Fruit fly (Drosophila melanogaster) whole organism, embryonic: ENCODE results near the gene Prp5.

Experiments
- Asciz ChIP-seq: fragments of 200-800 bp; sonication (Bioruptor generic); optimal IDR thresholded peaks from 2 replicates; lab custom pipeline; 2017; ENCODE audit warnings: missing biosample characterization, mild to moderate bottlenecking, missing genetic modification characterization, missing genetic modification reagents
- B-H1 ChIP-seq: fragments of 200-800 bp; sonication (Bioruptor generic); IDR thresholded peaks from 3 replicates; pipeline ENCODE4 v1.3.6; 2022; ENCODE audit warnings: missing biosample characterization, missing genetic modification characterization
- Bteb2 ChIP-seq: fragments of 200-800 bp; sonication (Bioruptor generic); optimal IDR thresholded peaks from 2 replicates; lab custom pipeline; 2016; ENCODE audit warnings: missing biosample characterization, missing genetic modification characterization
- CG11398 ChIP-seq: fragments of 200-800 bp; sonication (Bioruptor generic); optimal IDR thresholded peaks from 2 replicates; lab custom pipeline; 2016; ENCODE audit warnings: missing biosample characterization, missing genetic modification characterization
- CG13894 ChIP-seq: fragments of 200-800 bp; sonication (Bioruptor generic); optimal IDR thresholded peaks from 3 replicates; lab custom pipeline; 2018; ENCODE audit warnings: missing biosample characterization, mild to moderate bottlenecking, missing genetic modification characterization, moderate library complexity
- CG15601 ChIP-seq: fragments of 200-800 bp; sonication (Bioruptor generic); optimal IDR thresholded peaks from 3 replicates; lab custom pipeline; 2019; ENCODE audit warnings: missing biosample characterization, mild to moderate bottlenecking, missing genetic modification characterization, moderate library complexity
- CG17186 ChIP-seq: fragments of 200-800 bp; sonication (Bioruptor generic); optimal IDR thresholded peaks from 3 replicates; lab custom pipeline; 2017; ENCODE audit warnings: missing biosample characterization, missing genetic modification reagents, missing genetic modification characterization
- CG17361 ChIP-seq: fragments of 200-800 bp; sonication (Bioruptor generic); IDR thresholded peaks from 3 replicates; pipeline ENCODE4 v1.3.6; 2022; ENCODE audit warnings: missing biosample characterization, missing genetic modification characterization
- CG17568 ChIP-seq: fragments of 200-800 bp; sonication (Bioruptor generic); optimal IDR thresholded peaks from 2 replicates; lab custom pipeline; 2018; ENCODE audit warnings: missing biosample characterization, mild to moderate bottlenecking, missing genetic modification characterization, moderate library complexity
- CG3163 ChIP-seq: fragments of 200-800 bp; sonication (Bioruptor generic); optimal IDR thresholded peaks from 3 replicates; lab custom pipeline; 2016; ENCODE audit warnings: missing biosample characterization, missing genetic modification characterization
- CG32767 ChIP-seq: fragments of 200-800 bp; sonication (Bioruptor generic); IDR thresholded peaks from 2 replicates; pipeline ENCODE4 v1.3.6; 2022; ENCODE audit warnings: missing biosample characterization, missing genetic modification characterization
- CG34224 ChIP-seq: fragments of 200-800 bp; sonication (Bioruptor generic); IDR thresholded peaks from 3 replicates; pipeline ENCODE4 v1.3.6; 2022; ENCODE audit warnings: missing biosample characterization, missing genetic modification characterization; ENCODE audit not compliant: partially characterized antibody
- CG34422 ChIP-seq: fragments of 200-800 bp; sonication (Bioruptor generic); IDR thresholded peaks from 3 replicates; pipeline ENCODE4 v1.3.6; 2022; ENCODE audit warnings: missing biosample characterization, missing genetic modification characterization
- CG5180 ChIP-seq: fragments of 200-800 bp; sonication (Bioruptor generic); optimal IDR thresholded peaks from 3 replicates; lab custom pipeline; 2017; ENCODE audit warnings: missing biosample characterization, missing genetic modification characterization, mild to moderate bottlenecking, moderate library complexity, missing genetic modification reagents
- CG6689 ChIP-seq: fragments of 200-800 bp; sonication (Bioruptor generic); IDR thresholded peaks from 2 replicates; pipeline ENCODE4 v1.3.6; 2022; ENCODE audit warnings: missing biosample characterization, missing genetic modification characterization
- CG6791 ChIP-seq: fragments of 200-800 bp; sonication (Bioruptor generic); IDR thresholded peaks from 3 replicates; pipeline ENCODE4 v1.3.6; 2022; ENCODE audit warnings: missing biosample characterization, missing genetic modification characterization; ENCODE audit not compliant: partially characterized antibody
- CG7839 ChIP-seq: fragments of 200-800 bp; sonication (Bioruptor generic); optimal IDR thresholded peaks from 3 replicates; lab custom pipeline; 2018; ENCODE audit warnings: missing biosample characterization, mild to moderate bottlenecking, missing genetic modification characterization, moderate library complexity
- CG7928 ChIP-seq: fragments of 200-800 bp; sonication (Bioruptor generic); optimal IDR thresholded peaks from 2 replicates; lab custom pipeline; 2017; ENCODE audit warnings: missing biosample characterization, mild to moderate bottlenecking, missing genetic modification characterization
- CG8765 ChIP-seq: fragments of 200-800 bp; sonication (Bioruptor generic); IDR thresholded peaks from 2 replicates; pipeline ENCODE4 v1.3.6; 2022; ENCODE audit warnings: missing biosample characterization, missing genetic modification characterization
- CG9727 ChIP-seq: fragments of 200-800 bp; sonication (Bioruptor generic); optimal IDR thresholded peaks from 3 replicates; lab custom pipeline; 2017; ENCODE audit warnings: missing biosample characterization, mild to moderate bottlenecking, missing genetic modification characterization
- D ChIP-seq, 2 experiments: fragments of 200-800 bp in 1 of 2; fragments of >200 bp in 1 of 2; sonication (Bioruptor generic) in 1 of 2; optimal IDR thresholded peaks; 2 replicates in 1 of 2; 3 replicates in 1 of 2; lab custom pipeline; 2017; ENCODE audit warnings: mild to moderate bottlenecking in 1 of 2, missing biosample characterization in 1 of 2, missing genetic modification characterization in 1 of 2, missing genetic modification reagents in 1 of 2
- Dip2 ChIP-seq: fragments of 200-800 bp; sonication (Bioruptor generic); IDR thresholded peaks from 2 replicates; pipeline ENCODE4 v1.3.6; 2022; ENCODE audit warnings: missing biosample characterization, missing genetic modification characterization
- Dll ChIP-seq: fragments of 200-800 bp; sonication (Bioruptor generic); IDR thresholded peaks from 4 replicates; pipeline ENCODE4 v1.3.6; 2022; ENCODE audit warnings: missing biosample characterization, missing genetic modification characterization; ENCODE audit not compliant: partially characterized antibody
- HmgD ChIP-seq: fragments of 200-800 bp; sonication (Bioruptor generic); optimal IDR thresholded peaks from 3 replicates; lab custom pipeline; 2016; ENCODE audit warnings: missing biosample characterization, missing genetic modification characterization
- Kr ChIP-seq: fragments of 200-800 bp; sonication (Bioruptor generic); optimal IDR thresholded peaks from 2 replicates; lab custom pipeline; 2017; ENCODE audit warnings: missing biosample characterization, mild to moderate bottlenecking, missing genetic modification characterization
- Lhr ChIP-seq: fragments of 200-800 bp; sonication (Bioruptor generic); optimal IDR thresholded peaks from 3 replicates; lab custom pipeline; 2017; ENCODE audit warnings: mild to moderate bottlenecking, missing biosample characterization, missing genetic modification reagents, missing genetic modification characterization
- MESR4 ChIP-seq: fragments of 200-800 bp; sonication (Bioruptor generic); optimal IDR thresholded peaks from 2 replicates; lab custom pipeline; 2018; ENCODE audit warnings: missing biosample characterization, mild to moderate bottlenecking, missing genetic modification characterization, moderate library complexity
- Mes4 ChIP-seq: fragments of 200-800 bp; sonication (Bioruptor generic); optimal IDR thresholded peaks from 2 replicates; lab custom pipeline; 2016; ENCODE audit warnings: missing biosample characterization, missing genetic modification characterization
- NK7.1 ChIP-seq: fragments of 200-800 bp; sonication (Bioruptor generic); optimal IDR thresholded peaks from 3 replicates; lab custom pipeline; 2016; ENCODE audit warnings: missing biosample characterization, missing genetic modification characterization
- Optix ChIP-seq: fragments of 200-800 bp; sonication (Bioruptor generic); IDR thresholded peaks from 3 replicates; pipeline ENCODE4 v1.3.6; 2022; ENCODE audit warnings: missing biosample characterization, missing genetic modification characterization
- Taf1 ChIP-seq: fragments of 200-800 bp; sonication (Bioruptor generic); IDR thresholded peaks from 2 replicates; pipeline ENCODE4 v1.3.6; 2022; ENCODE audit warnings: missing biosample characterization, missing genetic modification characterization
- ap ChIP-seq: fragments of 200-800 bp; sonication (Bioruptor generic); IDR thresholded peaks from 2 replicates; pipeline ENCODE4 v1.3.6; 2022; ENCODE audit warnings: missing biosample characterization, missing genetic modification characterization
- bcd ChIP-seq: fragments of 200-800 bp; sonication (Bioruptor generic); optimal IDR thresholded peaks from 2 replicates; lab custom pipeline; 2017; ENCODE audit warnings: missing biosample characterization, mild to moderate bottlenecking, missing genetic modification characterization
- emc ChIP-seq: fragments of 200-800 bp; sonication (Bioruptor generic); optimal IDR thresholded peaks from 2 replicates; lab custom pipeline; 2016; ENCODE audit warnings: missing biosample characterization, missing genetic modification characterization
- insv ChIP-seq, 2 experiments: fragments of 200-800 bp; sonication (Bioruptor generic); optimal IDR thresholded peaks; 3 replicates each; lab custom pipeline; 2016 to 2018; ENCODE audit warnings: missing biosample characterization in 2 of 2, missing genetic modification characterization in 2 of 2
- kay ChIP-seq: fragments of 200-800 bp; sonication (Bioruptor generic); optimal IDR thresholded peaks from 2 replicates; lab custom pipeline; 2016; ENCODE audit warnings: missing biosample characterization, missing genetic modification characterization
- maf-S ChIP-seq: fragments of 200-800 bp; sonication (Bioruptor generic); optimal IDR thresholded peaks from 2 replicates; lab custom pipeline; 2016; ENCODE audit warnings: missing biosample characterization, missing genetic modification characterization
- mirr ChIP-seq: fragments of 200-800 bp; sonication (Bioruptor generic); optimal IDR thresholded peaks from 3 replicates; lab custom pipeline; 2018; ENCODE audit warnings: missing biosample characterization, mild to moderate bottlenecking, missing genetic modification characterization
- nerfin-1 ChIP-seq: fragments of 200-800 bp; sonication (Bioruptor generic); optimal IDR thresholded peaks from 3 replicates; lab custom pipeline; 2019; ENCODE audit warnings: missing biosample characterization, mild to moderate bottlenecking, missing genetic modification characterization, moderate library complexity
- nom ChIP-seq: fragments of 200-800 bp; sonication (Bioruptor generic); optimal IDR thresholded peaks from 2 replicates; lab custom pipeline; 2017; ENCODE audit warnings: missing biosample characterization, missing genetic modification characterization, mild to moderate bottlenecking, moderate library complexity, missing genetic modification reagents
- psq ChIP-seq: fragments of 200-800 bp; sonication (Bioruptor generic); optimal IDR thresholded peaks from 2 replicates; lab custom pipeline; 2017; ENCODE audit warnings: missing biosample characterization, missing genetic modification characterization
- sc ChIP-seq, 3 experiments: fragments of >200 bp in 2 of 3; fragments of 200-800 bp in 1 of 3; sonication (Bioruptor generic) in 1 of 3; optimal IDR thresholded peaks; 2 replicates in 2 of 3; 3 replicates in 1 of 3; lab custom pipeline; 2017; ENCODE audit warnings: mild to moderate bottlenecking in 1 of 3, missing biosample characterization in 1 of 3, missing genetic modification characterization in 1 of 3, missing genetic modification reagents in 1 of 3
- sd ChIP-seq: fragments of 200-800 bp; sonication (Bioruptor generic); optimal IDR thresholded peaks from 3 replicates; lab custom pipeline; 2018; ENCODE audit warnings: missing biosample characterization, mild to moderate bottlenecking, missing genetic modification characterization, moderate library complexity
- ssp ChIP-seq: fragments of 200-800 bp; sonication (Bioruptor generic); IDR thresholded peaks from 2 replicates; pipeline ENCODE4 v1.3.6; 2022; ENCODE audit warnings: missing biosample characterization, missing genetic modification characterization
- tin ChIP-seq: fragments of 200-800 bp; sonication (Bioruptor generic); optimal IDR thresholded peaks from 3 replicates; lab custom pipeline; 2016; ENCODE audit warnings: missing biosample characterization, missing genetic modification characterization
- trem ChIP-seq: fragments of 200-800 bp; optimal IDR thresholded peaks from 3 replicates; lab custom pipeline; 2019; ENCODE audit warnings: missing biosample characterization, mild to moderate bottlenecking, missing genetic modification characterization, moderate library complexity
- z ChIP-seq: fragments of 200-800 bp; sonication (Bioruptor generic); IDR thresholded peaks from 3 replicates; pipeline ENCODE4 v1.3.6; 2022; ENCODE audit warnings: missing biosample characterization, missing genetic modification characterization
- zen2 ChIP-seq: fragments of 200-800 bp; sonication (Bioruptor generic); IDR thresholded peaks from 3 replicates; pipeline ENCODE4 v1.3.6; 2022; ENCODE audit warnings: missing biosample characterization, missing genetic modification characterization; ENCODE audit not compliant: partially characterized antibody
- zf30C ChIP-seq: fragments of 200-800 bp; sonication (Bioruptor generic); optimal IDR thresholded peaks from 3 replicates; lab custom pipeline; 2018; ENCODE audit warnings: missing biosample characterization, mild to moderate bottlenecking, missing genetic modification characterization

Gene Prp5

DNA sequence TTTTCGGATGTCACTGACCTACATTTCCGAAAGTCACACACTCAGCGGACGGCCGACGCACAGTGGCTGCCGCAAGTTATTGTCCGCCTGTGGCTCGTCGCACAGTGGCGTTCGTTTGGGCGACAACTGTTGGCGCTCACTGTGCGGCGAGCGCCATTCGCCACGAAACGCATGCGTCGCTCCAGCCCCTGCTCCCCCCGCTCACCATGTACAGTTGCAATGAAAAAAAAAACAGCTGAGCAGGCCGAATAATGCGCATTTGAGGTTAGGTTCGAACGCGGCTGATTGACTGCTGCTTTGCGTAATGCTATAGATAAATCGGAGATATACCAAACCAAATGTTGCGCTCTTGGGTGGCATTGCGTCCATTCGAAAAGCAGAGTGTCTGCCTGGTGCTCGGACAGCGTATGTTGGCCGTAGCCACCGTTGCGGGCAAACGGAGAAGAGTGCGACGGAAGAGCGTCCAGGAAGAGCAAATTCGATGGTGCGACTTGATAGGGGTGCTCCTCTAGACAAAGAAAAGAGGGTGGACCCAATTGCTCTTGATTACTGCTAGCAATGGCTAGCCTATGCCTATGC is 21.6 kb upstream of the Prp5 start (continued):
- TF ChIP-seq mirr (peak; percentile 88), ssp (peak; percentile 77), CG32767 (peak; percentile 81), CG6791 (peak; percentile 51; the same call in 2 of the 3 replicates), z (GFP tag; lab: Robert Waterston, UW) (peak; percentile 33; the same call in 1 of the 3 replicates), bcd (GFP tag; lab: Kevin White, UChicago) (peak; percentile 82), HmgD (GFP tag; lab: Kevin White, UChicago) (peak; percentile 89), Kr (no peak), D (optimal IDR thresholded peaks at IDR 0.05; lab: Kevin White, UChicago) (no peak), D (GFP tag; optimal IDR thresholded peaks at IDR 0.05; lab: Kevin White, UChicago) (peak; percentile 51), CG15601 (tag; lab: Kevin White, UChicago) (peak; percentile 48), CG11398 (peak; percentile 77), CG17568 (GFP tag; lab: Kevin White, UChicago) (no peak), zen2 (GFP tag; lab: Robert Waterston, UW) (peak; percentile 62; the same call in 2 of the 3 replicates), emc (GFP tag; lab: Kevin White, UChicago) (peak; percentile 24), CG9727 (GFP tag; lab: Kevin White, UChicago) (peak; percentile 67), Mes4 (GFP tag; lab: Kevin White, UChicago) (peak; percentile 78), Lhr (GFP tag; lab: Kevin White, UChicago) (peak; percentile 45), sc (optimal IDR thresholded peaks at IDR 0.05; lab: Kevin White, UChicago) (no peak), sc (GFP tag; optimal IDR thresholded peaks at IDR 0.05; lab: Kevin White, UChicago) (peak; percentile 32), CG7839 (tag; lab: Kevin White, UChicago) (peak; percentile 77), CG8765 (GFP tag; lab: Robert Waterston, UW) (peak; percentile 72), insv (GFP tag; optimal IDR thresholded peaks at IDR 0.05; lab: Kevin White, UChicago) (peak in 1 of 2 experiments; percentile 39), ap (GFP tag; lab: Robert Waterston, UW) (peak; percentile 83), Optix (GFP tag; lab: Robert Waterston, UW) (peak; percentile 89), CG34422 (GFP tag; lab: Robert Waterston, UW) (peak; percentile 97), CG3163 (GFP tag; lab: Kevin White, UChicago) (peak; percentile 82), sd (peak; percentile 76), trem (peak; percentile 24), Dip2 (GFP tag; lab: Robert Waterston, UW) (no peak), Bteb2 (GFP tag; lab: Kevin White, UChicago) (peak; percentile 68), MESR4 (GFP tag; lab: Kevin White, UChicago) (peak; percentile 91), psq (GFP tag; lab: Kevin White, UChicago) (peak; percentile 24), zf30C (GFP tag; lab: Kevin White, UChicago) (no peak), Taf1 (GFP tag; lab: Robert Waterston, UW) (peak; percentile 82), tin (GFP tag; lab: Kevin White, UChicago) (peak; percentile 89), CG5180 (peak; percentile 73)

DNA sequence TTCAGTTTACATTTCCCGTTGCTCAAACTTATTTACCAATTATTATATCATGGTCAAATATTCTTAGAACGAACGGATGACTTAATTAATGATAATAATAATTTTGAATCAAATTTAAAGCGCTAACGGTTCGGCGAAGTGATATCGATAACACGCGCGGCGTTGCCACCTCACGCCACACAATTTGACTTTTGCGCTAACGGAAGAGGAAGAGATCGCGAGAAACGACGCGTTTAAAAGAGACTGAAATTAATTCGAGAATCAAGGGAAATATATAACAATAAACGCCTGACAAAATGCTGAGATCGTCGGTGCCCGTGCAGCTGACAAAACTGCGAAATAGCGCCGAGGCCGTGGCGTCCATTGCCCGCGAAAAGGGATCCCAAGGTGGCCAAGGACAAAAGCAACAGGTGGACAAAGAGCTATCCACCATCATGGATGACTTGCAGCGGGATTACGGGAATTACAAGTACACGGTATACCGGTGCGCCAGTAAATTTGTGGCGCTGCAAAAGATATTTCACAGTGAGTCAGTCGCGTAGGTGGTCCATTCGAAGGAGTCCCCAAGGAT is 16.7 kb upstream of the Prp5 start, which contains the start of gene dah:
dah (plus strand) TSS at position 195 of the 571 bp plus-strand sequence.
- TF ChIP-seq kay (no peak), CG17186 (GFP tag; lab: Kevin White, UChicago) (peak; percentile 56), CG17361 (GFP tag; lab: Robert Waterston, UW) (no peak), CG7928 (GFP tag; lab: Kevin White, UChicago) (no peak), Dip2 (GFP tag; lab: Robert Waterston, UW) (no peak), CG6689 (GFP tag; lab: Robert Waterston, UW) (no peak), maf-S (GFP tag; lab: Kevin White, UChicago) (no peak), Asciz (no peak), CG34224 (GFP tag; lab: Robert Waterston, UW) (peak; percentile 42; the same call in 1 of the 3 replicates), CG13894 (no peak), B-H1 (GFP tag; lab: Robert Waterston, UW) (no peak), nom (GFP tag; lab: Kevin White, UChicago) (no peak), NK7.1 (GFP tag; lab: Kevin White, UChicago) (no peak), Dll (0 out of 4 replicates have a peak, but pooled peaks have one; percentile 29), nerfin-1 (tag; lab: Kevin White, UChicago) (no peak)
